Worm (Caenorhabditis elegans): ENCODE results near the gene rab-6.1.

- TF ChIP-seq ztf-29 (GFP tag; IDR thresholded peaks at IDR 0.05): no peak
- TF ChIP-seq flt-1 (GFP tag; IDR thresholded peaks at IDR 0.05): no peak
- TF ChIP-seq tab-1 (GFP tag; IDR thresholded peaks at IDR 0.05): no peak
- TF ChIP-seq klf-2 (GFP tag; conservative IDR thresholded peaks at IDR 0.05): no peak
- TF ChIP-seq cog-1 (tag; optimal IDR thresholded peaks at IDR 0.05): no peak
Observed at ce11 chrIII:8985461-8985860, 20.3 kb downstream of the rab-6.1 start.

All from whole organism, midembryonic.